Fruit fly (Drosophila melanogaster) whole organism, wandering third instar larva: Measurements from ENCODE around the gene CG4968.

ENCODE experiments used
- Dfd ChIP-seq: fragments of >200 bp; optimal IDR thresholded peaks from 2 replicates; lab custom pipeline; 2017; ENCODE audit warnings: missing biosample characterization, missing genetic modification characterization
- Dif ChIP-seq: fragments of 200-275, 200-300 bp; sonication (Bioruptor generic); optimal IDR thresholded peaks from 2 replicates; lab custom pipeline; 2018; ENCODE audit warnings: missing biosample characterization, missing genetic modification characterization; ENCODE audit not compliant: partially characterized antibody
- Hnf4 ChIP-seq: fragments of 200-800 bp; sonication (Bioruptor generic); optimal IDR thresholded peaks from 2 replicates; lab custom pipeline; 2016; ENCODE audit warnings: missing biosample characterization, mild to moderate bottlenecking, missing genetic modification characterization
- Jra ChIP-seq: sonication (Bioruptor generic); optimal IDR thresholded peaks from 2 replicates; lab custom pipeline; 2016; ENCODE audit warnings: missing biosample characterization, missing genetic modification characterization
- Myc ChIP-seq: fragments of >200 bp; optimal IDR thresholded peaks from 2 replicates; lab custom pipeline; 2017
- dl ChIP-seq, 2 experiments: fragments of 175-275, 200-275 bp in 1 of 2; fragments of 200-275 bp in 1 of 2; sonication (Bioruptor generic); optimal IDR thresholded peaks; lab custom pipeline; 2018; ENCODE audit warnings: mild to moderate bottlenecking in 2 of 2, missing biosample characterization in 2 of 2, missing genetic modification characterization in 2 of 2, moderate library complexity in 2 of 2; ENCODE audit not compliant: partially characterized antibody in 2 of 2, insufficient read depth in 1 of 2
- ey ChIP-seq: fragments of 200-800 bp; sonication (Bioruptor generic); optimal IDR thresholded peaks from 2 replicates; lab custom pipeline; 2016; ENCODE audit warnings: missing biosample characterization, missing genetic modification characterization
- fru ChIP-seq: fragments of 200-800 bp; sonication (Bioruptor generic); optimal IDR thresholded peaks from 3 replicates; lab custom pipeline; 2016; ENCODE audit warnings: missing biosample characterization, mild to moderate bottlenecking, missing genetic modification characterization
- h ChIP-seq: fragments of 200-800 bp; sonication (Bioruptor generic); optimal IDR thresholded peaks from 3 replicates; lab custom pipeline; 2016; ENCODE audit warnings: missing biosample characterization, mild to moderate bottlenecking, missing genetic modification characterization
- jim ChIP-seq: fragments of 175-275, 200-325 bp; sonication (Bioruptor generic); optimal IDR thresholded peaks from 2 replicates; lab custom pipeline; 2016; ENCODE audit warnings: missing biosample characterization, mild to moderate bottlenecking, missing genetic modification characterization
- lola ChIP-seq: fragments of >200 bp; optimal IDR thresholded peaks from 2 replicates; lab custom pipeline; 2017; ENCODE audit warnings: missing biosample characterization, missing genetic modification characterization
- sv ChIP-seq: fragments of 200-800 bp; sonication (Bioruptor generic); optimal IDR thresholded peaks from 3 replicates; lab custom pipeline; 2016; ENCODE audit warnings: missing biosample characterization, missing genetic modification characterization
- usp ChIP-seq: fragments of >200 bp; optimal IDR thresholded peaks from 2 replicates; lab custom pipeline; 2017; ENCODE audit warnings: missing biosample characterization, missing genetic modification characterization

dm6 chr2L:10339841-10340240, 33.1 kb downstream of the CG4968 start:
- TF ChIP-seq h (GFP tag; lab: Kevin White, UChicago) = no peak
- no peak for TF ChIP-seq Dfd (GFP tag; lab: Kevin White, UChicago)
- no peak for TF ChIP-seq ey (GFP tag; lab: Kevin White, UChicago)
- TF ChIP-seq Dif (GFP tag; lab: Kevin White, UChicago) = no peak
- TF ChIP-seq dl (GFP tag; optimal IDR thresholded peaks at IDR 0.05; lab: Kevin White, UChicago; ENCODE audit: insufficient read depth in 1 of 2, partially characterized antibody in 2 of 2) = no peak
- no peak for TF ChIP-seq sv
- TF ChIP-seq Jra (GFP tag; lab: Kevin White, UChicago) = no peak
- TF ChIP-seq Hnf4 (GFP tag; lab: Kevin White, UChicago) = no peak
- TF ChIP-seq Myc (lab: Kevin White, UChicago) = no peak
- no peak for TF ChIP-seq usp (GFP tag; lab: Kevin White, UChicago)
- no peak for TF ChIP-seq lola (GFP tag; lab: Kevin White, UChicago)
- TF ChIP-seq jim (GFP tag; lab: Kevin White, UChicago) = no peak
- TF ChIP-seq fru (GFP tag; lab: Kevin White, UChicago) = no peak
